Fruit fly (Drosophila melanogaster) S2 (cell line): ENCODE data around the gene Tsp97E.

ENCODE experiments used
- CG8478 ChIP-seq: fragments of >200 bp; optimal IDR thresholded peaks from 2 replicates; lab custom pipeline; 2018
- CTCF ChIP-seq, 2 experiments: fragments of >200 bp; optimal IDR thresholded peaks; 2 replicates each; lab custom pipeline; 2018

dm6 chr3R:26980282-26980691 lies 15.7 kb upstream of the Tsp97E start:
- TF ChIP-seq CTCF (optimal IDR thresholded peaks at IDR 0.05; lab: Kevin White, UChicago), result no peak
- no peak for TF ChIP-seq CG8478 (lab: Kevin White, UChicago)
